Worm (Caenorhabditis elegans) whole organism, young adult: Measurements from ENCODE around the gene tat-3.

Experiments
- C17E4.6 ChIP-seq: fragments of 200-800 bp; sonication (Bioruptor generic); IDR thresholded peaks from 2 replicates; pipeline ENCODE4 v1.3.6; 2022; ENCODE audit warnings: missing genetic modification reagents, missing genetic modification characterization, missing compliant biosample characterization
- D2030.7 ChIP-seq: fragments of 200-800 bp; sonication (Bioruptor generic); IDR thresholded peaks from 2 replicates; pipeline ENCODE4 v1.3.6; 2022; ENCODE audit warnings: missing genetic modification reagents, missing genetic modification characterization, missing compliant biosample characterization
- F49E8.2 ChIP-seq: sonication (generic microtip); optimal IDR thresholded peaks from 3 replicates; lab custom pipeline; 2017; ENCODE audit warnings: missing genetic modification characterization, mild to moderate bottlenecking, missing compliant biosample characterization, antibody characterized with exemption, moderate library complexity; ENCODE audit not compliant: insufficient read depth
- F52B5.7 ChIP-seq: sonication (generic microtip); optimal IDR thresholded peaks from 2 replicates; lab custom pipeline; 2016; ENCODE audit warnings: mild to moderate bottlenecking, missing genetic modification characterization, missing compliant biosample characterization
- K12H6.12 ChIP-seq: fragments of 200-800 bp; sonication (Bioruptor generic); optimal IDR thresholded peaks from 2 replicates; lab custom pipeline; 2018; ENCODE audit warnings: mild to moderate bottlenecking, missing genetic modification characterization, missing compliant biosample characterization
- T26A5.8 ChIP-seq: sonication (generic microtip); optimal IDR thresholded peaks from 2 replicates; lab custom pipeline; 2016; ENCODE audit warnings: missing genetic modification characterization, missing compliant biosample characterization
- Y56A3A.18 ChIP-seq: fragments of 200-800 bp; sonication (Bioruptor generic); IDR thresholded peaks from 2 replicates; pipeline ENCODE4 v1.3.6; 2022; ENCODE audit warnings: missing genetic modification reagents, missing genetic modification characterization, missing compliant biosample characterization
- Y67H2A.10 ChIP-seq: fragments of 200-800 bp; sonication (Bioruptor generic); conservative IDR thresholded peaks from 2 replicates; pipeline ENCODE4 v1.3.6; 2022; ENCODE audit warnings: missing genetic modification reagents, missing genetic modification characterization, missing compliant biosample characterization
- akir-1 ChIP-seq: fragments of 200-800 bp; sonication (Bioruptor generic); optimal IDR thresholded peaks from 2 replicates; lab custom pipeline; 2018; ENCODE audit warnings: mild to moderate bottlenecking, missing genetic modification characterization, moderate library complexity, missing compliant biosample characterization
- aptf-3 ChIP-seq: fragments of 200-800 bp; sonication (Bioruptor generic); IDR thresholded peaks from 2 replicates; pipeline ENCODE4 v1.3.6; 2022; ENCODE audit warnings: missing genetic modification characterization, missing compliant biosample characterization
- attf-5 ChIP-seq: fragments of 200-800 bp; sonication (Bioruptor generic); optimal IDR thresholded peaks from 2 replicates; lab custom pipeline; 2018; ENCODE audit warnings: mild to moderate bottlenecking, missing genetic modification characterization, missing compliant biosample characterization
- bed-2 ChIP-seq: fragments of 200-800 bp; sonication (Bioruptor generic); IDR thresholded peaks from 2 replicates; pipeline ENCODE4 v1.3.6; 2022; ENCODE audit warnings: missing genetic modification reagents, missing genetic modification characterization, missing compliant biosample characterization
- ceh-58 ChIP-seq: fragments of 200-800 bp; sonication (Bioruptor generic); IDR thresholded peaks from 2 replicates; pipeline ENCODE4 v1.3.6; 2022; ENCODE audit warnings: missing genetic modification characterization, missing compliant biosample characterization
- ceh-91 ChIP-seq: fragments of 200-800 bp; sonication (Bioruptor generic); IDR thresholded peaks from 2 replicates; pipeline ENCODE4 v1.3.6; 2022; ENCODE audit warnings: missing genetic modification reagents, missing genetic modification characterization, missing compliant biosample characterization
- dox-1 ChIP-seq: fragments of 200-800 bp; sonication (Bioruptor generic); IDR thresholded peaks from 2 replicates; pipeline ENCODE4 v1.3.6; 2022; ENCODE audit warnings: missing genetic modification reagents, missing genetic modification characterization, missing compliant biosample characterization
- dpff-1 ChIP-seq: sonication (generic microtip); optimal IDR thresholded peaks from 2 replicates; lab custom pipeline; 2017; ENCODE audit warnings: mild to moderate bottlenecking, missing genetic modification characterization, missing compliant biosample characterization
- dpl-1 ChIP-seq: fragments of 150-350 bp; optimal IDR thresholded peaks from 2 replicates; lab custom pipeline; 2014; ENCODE audit warnings: missing biosample characterization, missing genetic modification reagents, missing genetic modification characterization
- efl-1 ChIP-seq: fragments of 150-350 bp; optimal IDR thresholded peaks from 2 replicates; lab custom pipeline; 2014; ENCODE audit warnings: missing biosample characterization, missing genetic modification reagents, missing genetic modification characterization
- ets-4 ChIP-seq: fragments of 200-800 bp; sonication (Bioruptor generic); optimal IDR thresholded peaks from 2 replicates; lab custom pipeline; 2018; ENCODE audit warnings: mild to moderate bottlenecking, missing genetic modification characterization, missing compliant biosample characterization
- fkh-3 ChIP-seq: sonication (generic microtip); optimal IDR thresholded peaks from 2 replicates; lab custom pipeline; 2016; ENCODE audit warnings: mild to moderate bottlenecking, missing genetic modification characterization, missing compliant biosample characterization
- gei-17 ChIP-seq: fragments of 200-800 bp; sonication (Bioruptor generic); optimal IDR thresholded peaks from 2 replicates; lab custom pipeline; 2018; ENCODE audit warnings: mild to moderate bottlenecking, missing genetic modification characterization, missing compliant biosample characterization
- hlh-26 ChIP-seq: fragments of 200-800 bp; sonication (Bioruptor generic); conservative IDR thresholded peaks from 2 replicates; pipeline ENCODE4 v1.3.6; 2022; ENCODE audit warnings: missing genetic modification reagents, missing genetic modification characterization, missing compliant biosample characterization
- lag-1 ChIP-seq: fragments of 200-800 bp; sonication (Bioruptor generic); IDR thresholded peaks from 2 replicates; pipeline ENCODE4 v1.3.6; 2022; ENCODE audit warnings: missing genetic modification reagents, missing genetic modification characterization, missing compliant biosample characterization
- let-607 ChIP-seq, 2 experiments: fragments of 200-800 bp in 1 of 2; sonication (Bioruptor generic) in 1 of 2; sonication (generic microtip) in 1 of 2; optimal IDR thresholded peaks; 2 replicates each; lab custom pipeline; 2016 to 2018; ENCODE audit warnings: mild to moderate bottlenecking in 2 of 2, missing compliant biosample characterization in 2 of 2, missing genetic modification characterization in 2 of 2, moderate library complexity in 2 of 2, missing genotype in 1 of 2
- lin-54 ChIP-seq: fragments of 200-800 bp; sonication (Bioruptor generic); optimal IDR thresholded peaks from 2 replicates; lab custom pipeline; 2018; ENCODE audit warnings: mild to moderate bottlenecking, missing genetic modification characterization, missing compliant biosample characterization
- lir-1 ChIP-seq: fragments of 200-800 bp; sonication (Bioruptor generic); conservative IDR thresholded peaks from 2 replicates; pipeline ENCODE4 v1.3.6; 2022; ENCODE audit warnings: missing genetic modification reagents, missing genetic modification characterization, missing compliant biosample characterization
- lsl-1 ChIP-seq: fragments of 200-800 bp; sonication (Bioruptor generic); optimal IDR thresholded peaks from 2 replicates; lab custom pipeline; 2018; ENCODE audit warnings: mild to moderate bottlenecking, missing genetic modification characterization, moderate library complexity, missing compliant biosample characterization
- madf-10 ChIP-seq: sonication (generic microtip); optimal IDR thresholded peaks from 2 replicates; lab custom pipeline; 2016; ENCODE audit warnings: mild to moderate bottlenecking, missing genetic modification characterization, missing compliant biosample characterization
- madf-3 ChIP-seq: fragments of 200-800 bp; sonication (Bioruptor generic); IDR thresholded peaks from 2 replicates; pipeline ENCODE4 v1.3.6; 2022; ENCODE audit warnings: missing genetic modification reagents, missing genetic modification characterization, missing compliant biosample characterization
- madf-6 ChIP-seq: fragments of 200-800 bp; sonication (Bioruptor generic); IDR thresholded peaks from 2 replicates; pipeline ENCODE4 v1.3.6; 2022; ENCODE audit warnings: missing genetic modification reagents, missing genetic modification characterization, missing compliant biosample characterization
- nfyb-1 ChIP-seq: fragments of 200-800 bp; sonication (Bioruptor generic); IDR thresholded peaks from 2 replicates; pipeline ENCODE4 v1.3.6; 2022; ENCODE audit warnings: missing genetic modification reagents, missing genetic modification characterization, missing compliant biosample characterization
- nhr-120 ChIP-seq: fragments of 200-800 bp; sonication (Bioruptor generic); IDR thresholded peaks from 2 replicates; pipeline ENCODE4 v1.3.6; 2022; ENCODE audit warnings: missing genetic modification characterization, missing compliant biosample characterization
- nhr-27 ChIP-seq: fragments of 200-800 bp; sonication (Bioruptor generic); optimal IDR thresholded peaks from 2 replicates; lab custom pipeline; 2018; ENCODE audit warnings: mild to moderate bottlenecking, missing genetic modification characterization, moderate library complexity, missing compliant biosample characterization
- pha-4 ChIP-seq: fragments of 150-350 bp; sonication (generic microtip); optimal IDR thresholded peaks from 2 replicates; lab custom pipeline; 2014; ENCODE audit warnings: missing biosample characterization, missing genetic modification reagents, missing genetic modification characterization
- rec-8 ChIP-seq, 2 experiments: sonication (generic microtip); optimal IDR thresholded peaks; 2 replicates each; lab custom pipeline; 2016; ENCODE audit warnings: mild to moderate bottlenecking in 2 of 2, missing genetic modification characterization in 2 of 2, missing genetic modification reagents in 2 of 2, missing genotype in 2 of 2, missing biosample characterization in 1 of 2, missing compliant biosample characterization in 1 of 2, moderate library complexity in 1 of 2
- snpc-1.1 ChIP-seq: sonication (generic microtip); optimal IDR thresholded peaks from 2 replicates; lab custom pipeline; 2017; ENCODE audit warnings: missing genetic modification characterization, mild to moderate bottlenecking, missing compliant biosample characterization, antibody characterized with exemption, moderate library complexity, missing genotype, missing genetic modification reagents; ENCODE audit not compliant: insufficient read depth
- snpc-1.3 ChIP-seq: sonication (generic microtip); optimal IDR thresholded peaks from 2 replicates; lab custom pipeline; 2017; ENCODE audit warnings: missing genetic modification characterization, mild to moderate bottlenecking, missing compliant biosample characterization, antibody characterized with exemption, moderate library complexity, missing genotype, missing genetic modification reagents; ENCODE audit not compliant: insufficient read depth
- somi-1 ChIP-seq: fragments of 200-800 bp; sonication (Bioruptor generic); optimal IDR thresholded peaks from 2 replicates; lab custom pipeline; 2018; ENCODE audit warnings: mild to moderate bottlenecking, missing genetic modification characterization, missing compliant biosample characterization
- sptf-2 ChIP-seq: fragments of 200-800 bp; sonication (Bioruptor generic); optimal IDR thresholded peaks from 2 replicates; lab custom pipeline; 2018; ENCODE audit warnings: mild to moderate bottlenecking, missing genetic modification characterization, missing compliant biosample characterization
- tbp1 ChIP-seq: fragments of 200-800 bp; sonication (Bioruptor generic); optimal IDR thresholded peaks from 2 replicates; lab custom pipeline; 2018; ENCODE audit warnings: mild to moderate bottlenecking, missing genetic modification characterization, missing compliant biosample characterization
- tbx-9 ChIP-seq: sonication (generic microtip); optimal IDR thresholded peaks from 2 replicates; lab custom pipeline; 2016; ENCODE audit warnings: borderline replicate concordance, missing genetic modification characterization, inconsistent platforms, missing compliant biosample characterization
- unc-62 ChIP-seq: fragments of 150-350 bp; optimal IDR thresholded peaks from 2 replicates; lab custom pipeline; 2014; ENCODE audit warnings: missing biosample characterization, missing genetic modification reagents, missing genetic modification characterization
- xnd-1 ChIP-seq: sonication (generic microtip); optimal IDR thresholded peaks from 2 replicates; lab custom pipeline; 2016; ENCODE audit warnings: missing genotype, missing genetic modification reagents, missing genetic modification characterization, missing compliant biosample characterization
- ztf-28 ChIP-seq: fragments of 200-800 bp; sonication (Bioruptor generic); IDR thresholded peaks from 2 replicates; pipeline ENCODE4 v1.3.6; 2022; ENCODE audit warnings: missing genetic modification reagents, missing genetic modification characterization, missing compliant biosample characterization
- ztf-3 ChIP-seq: fragments of 200-800 bp; sonication (Bioruptor generic); optimal IDR thresholded peaks from 2 replicates; lab custom pipeline; 2018; ENCODE audit warnings: mild to moderate bottlenecking, missing genetic modification characterization, missing compliant biosample characterization

Gene tat-3

ce11 chrIII:10759050-10760023, 28.8 kb upstream of the tat-3 start, which contains the start of gene tasp-1:
TSS of gene tasp-1 (plus strand) at chrIII:10759307.
- peak; percentile 99 for TF ChIP-seq madf-3
- peak; percentile 84 for TF ChIP-seq tbp1 (GFP tag; lab: Kevin White, UChicago)
- peak; percentile 99 for TF ChIP-seq ceh-91 (GFP tag; lab: Robert Waterston, UW)
- peak; percentile 96 for TF ChIP-seq lsl-1 (GFP tag; lab: Kevin White, UChicago)
- TF ChIP-seq bed-2 = peak; percentile 99
- peak; percentile 96 to 97 for TF ChIP-seq let-607 (tag; optimal IDR thresholded peaks at IDR 0.05; lab: Kevin White, UChicago)
- peak; percentile 99 for TF ChIP-seq efl-1 (GFP tag; lab: Kevin White, UChicago)
- peak; percentile 77 for TF ChIP-seq xnd-1 (tag; lab: Kevin White, UChicago)
- peak; percentile 100 for TF ChIP-seq ztf-28 (GFP tag; lab: Robert Waterston, UW)
- TF ChIP-seq lag-1 (GFP tag; lab: Robert Waterston, UW) = peak; percentile 95
- peak; percentile 92; the same call in 1 of the 2 replicates for TF ChIP-seq aptf-3
- peak; percentile 100 for TF ChIP-seq dox-1
- TF ChIP-seq rec-8 (tag; optimal IDR thresholded peaks at IDR 0.05; lab: Kevin White, UChicago) = peak; percentile 89 to 97
- TF ChIP-seq unc-62 (GFP tag; lab: Kevin White, UChicago) = peak; percentile 90
- peak; percentile 100 for TF ChIP-seq lir-1 (GFP tag; lab: Robert Waterston, UW)
- TF ChIP-seq madf-10 (tag; lab: Kevin White, UChicago) = peak; percentile 98
- TF ChIP-seq somi-1 (GFP tag; lab: Kevin White, UChicago) = peak; percentile 100
- peak; percentile 99 for TF ChIP-seq sptf-2 (GFP tag; lab: Kevin White, UChicago)
- peak; percentile 96 for TF ChIP-seq akir-1
- peak; percentile 98 for TF ChIP-seq Y56A3A.18
- TF ChIP-seq hlh-26 (GFP tag; lab: Robert Waterston, UW) = no peak
- TF ChIP-seq tbx-9 (tag; lab: Kevin White, UChicago) = peak; percentile 89
- TF ChIP-seq madf-6 (GFP tag; lab: Robert Waterston, UW) = peak; percentile 98
- TF ChIP-seq D2030.7 (GFP tag; lab: Robert Waterston, UW) = peak; percentile 98
- peak; percentile 95 for TF ChIP-seq gei-17 (GFP tag; lab: Kevin White, UChicago)
- TF ChIP-seq snpc-1.3 (tag; lab: Kevin White, UChicago) = peak; percentile 96
- peak; percentile 100 for TF ChIP-seq dpl-1 (GFP tag; lab: Kevin White, UChicago)
- peak; percentile 100 for TF ChIP-seq lin-54 (GFP tag; lab: Kevin White, UChicago)
- peak; percentile 98 for TF ChIP-seq F49E8.2 (tag; lab: Kevin White, UChicago)
- TF ChIP-seq F52B5.7 = peak; percentile 99
- peak; percentile 100 for TF ChIP-seq nfyb-1 (GFP tag; lab: Robert Waterston, UW)
- peak; percentile 100 for TF ChIP-seq Y67H2A.10
- TF ChIP-seq C17E4.6 (GFP tag; lab: Robert Waterston, UW) = peak; percentile 100
- peak; percentile 99 for TF ChIP-seq pha-4 (tag; lab: Kevin White, UChicago)
- TF ChIP-seq ets-4 (GFP tag; lab: Kevin White, UChicago) = peak; percentile 100
- TF ChIP-seq nhr-27 (tag; lab: Kevin White, UChicago) = peak; percentile 98
- peak; percentile 98 for TF ChIP-seq dpff-1 (tag; lab: Kevin White, UChicago)
- peak; percentile 85 for TF ChIP-seq snpc-1.1 (tag; lab: Kevin White, UChicago)
- TF ChIP-seq K12H6.12 = peak; percentile 100
- TF ChIP-seq ceh-58 (GFP tag; lab: Robert Waterston, UW) = peak; percentile 97
- peak; percentile 100 for TF ChIP-seq attf-5 (GFP tag; lab: Kevin White, UChicago)
- TF ChIP-seq fkh-3 (tag; lab: Kevin White, UChicago) = peak; percentile 67
- peak; percentile 97 for TF ChIP-seq nhr-120 (GFP tag; lab: Robert Waterston, UW)
- TF ChIP-seq ztf-3 = peak; percentile 99
- peak; percentile 90 for TF ChIP-seq T26A5.8 (tag; lab: Kevin White, UChicago)
